Worm (Caenorhabditis elegans): ENCODE measurements around the gene col-115.

ce11 chrIV:8013849-8014248 lies 25.4 kb downstream of the col-115 start, which contains the start of gene C26B2.8:
- no peak for TF ChIP-seq pqm-1 (tag; optimal IDR thresholded peaks at IDR 0.05)
- TF ChIP-seq ceh-48 (tag; optimal IDR thresholded peaks at IDR 0.05): no peak
- TF ChIP-seq tbx-7 (tag; optimal IDR thresholded peaks at IDR 0.05): no peak
- no peak for TF ChIP-seq hlh-13 (GFP tag; optimal IDR thresholded peaks at IDR 0.05)
- TF ChIP-seq ama-1 (optimal IDR thresholded peaks at IDR 0.05): no peak
- TF ChIP-seq tbx-2 (tag; optimal IDR thresholded peaks at IDR 0.05): no peak
- TF ChIP-seq ceh-9 (tag; optimal IDR thresholded peaks at IDR 0.05): no peak
- no peak for TF ChIP-seq fkh-10 (GFP tag; optimal IDR thresholded peaks at IDR 0.05)
- TF ChIP-seq nhr-11 (tag; optimal IDR thresholded peaks at IDR 0.05): no peak
- TF ChIP-seq unc-55 (GFP tag; optimal IDR thresholded peaks at IDR 0.05): no peak
- TF ChIP-seq elt-2 (tag; optimal IDR thresholded peaks at IDR 0.05): no peak
- TF ChIP-seq ttx-3 (tag; optimal IDR thresholded peaks at IDR 0.05): no peak
- no peak for TF ChIP-seq ceh-30 (tag; optimal IDR thresholded peaks at IDR 0.05)

Data from whole organism, late embryonic.